Fruit fly (Drosophila melanogaster) Kc167 (cell line): ENCODE measurements around the gene CG32106.

ENCODE experiments used
- Myc ChIP-seq: fragments of >200 bp; optimal IDR thresholded peaks from 2 replicates; lab custom pipeline; 2017; ENCODE audit warnings: missing external identifiers
- Sin3A ChIP-seq: fragments of >200 bp; optimal IDR thresholded peaks from 2 replicates; lab custom pipeline; 2018; ENCODE audit warnings: missing external identifiers
- h ChIP-seq: fragments of >200 bp; optimal IDR thresholded peaks from 3 replicates; lab custom pipeline; 2018; ENCODE audit warnings: missing external identifiers
- ttk ChIP-seq: sonication (Bioruptor generic); optimal IDR thresholded peaks from 2 replicates; lab custom pipeline; 2017; ENCODE audit warnings: missing external identifiers

- no peak for TF ChIP-seq Sin3A (lab: Kevin White, UChicago)
- no peak for TF ChIP-seq Myc (lab: Kevin White, UChicago)
- TF ChIP-seq h (lab: Kevin White, UChicago) = no peak
- no peak for TF ChIP-seq ttk (lab: Kevin White, UChicago)
These were observed 17.6 kb upstream of the CG32106 start for dm6 chr3L:12796077-12796641.
